Worm (Caenorhabditis elegans) whole organism, young adult: ENCODE measurements around the gene F38B6.4.

ENCODE experiments used
- C06A6.2 ChIP-seq: fragments of 200-800 bp; sonication (Bioruptor generic); conservative IDR thresholded peaks from 2 replicates; pipeline ENCODE4 v1.3.6; 2022; ENCODE audit warnings: missing genetic modification characterization, missing compliant biosample characterization
- F10E7.11 ChIP-seq: sonication (generic microtip); optimal IDR thresholded peaks from 2 replicates; lab custom pipeline; 2017; ENCODE audit warnings: mild to moderate bottlenecking, missing genetic modification characterization, moderate library complexity, missing compliant biosample characterization
- F37B4.10 ChIP-seq: fragments of 200-800 bp; sonication (Bioruptor generic); IDR thresholded peaks from 2 replicates; pipeline ENCODE4 v1.3.6; 2022; ENCODE audit warnings: missing genetic modification characterization, missing compliant biosample characterization
- F49E8.2 ChIP-seq: sonication (generic microtip); optimal IDR thresholded peaks from 3 replicates; lab custom pipeline; 2017; ENCODE audit warnings: missing genetic modification characterization, mild to moderate bottlenecking, missing compliant biosample characterization, antibody characterized with exemption, moderate library complexity; ENCODE audit not compliant: insufficient read depth
- F55B11.4 ChIP-seq: sonication (generic microtip); optimal IDR thresholded peaks from 2 replicates; lab custom pipeline; 2016; ENCODE audit warnings: missing compliant biosample characterization, missing genetic modification characterization, borderline replicate concordance; ENCODE audit not compliant: insufficient read depth
- F57C9.4 ChIP-seq: sonication (generic microtip); optimal IDR thresholded peaks from 2 replicates; lab custom pipeline; 2017; ENCODE audit warnings: mild to moderate bottlenecking, missing genetic modification characterization, missing compliant biosample characterization
- T07F8.4 ChIP-seq: sonication (generic microtip); optimal IDR thresholded peaks from 2 replicates; lab custom pipeline; 2016; ENCODE audit warnings: mild to moderate bottlenecking, missing genetic modification characterization, moderate library complexity, missing compliant biosample characterization
- Y53F4B.3 ChIP-seq: fragments of 200-800 bp; sonication (Bioruptor generic); IDR thresholded peaks from 2 replicates; pipeline ENCODE4 v1.3.6; 2022; ENCODE audit warnings: missing genetic modification reagents, missing genetic modification characterization, missing compliant biosample characterization
- Y53G8AR.9 ChIP-seq: fragments of 200-800 bp; sonication (Bioruptor generic); conservative IDR thresholded peaks from 2 replicates; pipeline ENCODE4 v1.3.6; 2022; ENCODE audit warnings: missing genetic modification reagents, missing genetic modification characterization, missing compliant biosample characterization
- Y56A3A.18 ChIP-seq: fragments of 200-800 bp; sonication (Bioruptor generic); IDR thresholded peaks from 2 replicates; pipeline ENCODE4 v1.3.6; 2022; ENCODE audit warnings: missing genetic modification reagents, missing genetic modification characterization, missing compliant biosample characterization
- Y95B8A.8 ChIP-seq: fragments of 200-800 bp; sonication (Bioruptor generic); IDR thresholded peaks from 2 replicates; pipeline ENCODE4 v1.3.6; 2022; ENCODE audit warnings: missing genetic modification reagents, missing genetic modification characterization, missing compliant biosample characterization
- aptf-2 ChIP-seq: fragments of 200-800 bp; sonication (Bioruptor generic); conservative IDR thresholded peaks from 2 replicates; pipeline ENCODE4 v1.3.6; 2022; ENCODE audit warnings: missing genetic modification reagents, missing genetic modification characterization, missing compliant biosample characterization
- atf-7 ChIP-seq: sonication (generic microtip); optimal IDR thresholded peaks from 2 replicates; lab custom pipeline; 2017; ENCODE audit warnings: mild to moderate bottlenecking, missing genetic modification characterization, missing compliant biosample characterization
- athp-1 ChIP-seq: sonication (generic microtip); optimal IDR thresholded peaks from 2 replicates; lab custom pipeline; 2017; ENCODE audit warnings: mild to moderate bottlenecking, missing genetic modification characterization, missing compliant biosample characterization
- attf-3 ChIP-seq: fragments of 200-800 bp; sonication (Bioruptor generic); conservative IDR thresholded peaks from 2 replicates; pipeline ENCODE4 v1.3.6; 2022; ENCODE audit warnings: missing genetic modification reagents, missing genetic modification characterization, missing compliant biosample characterization
- attf-5 ChIP-seq: fragments of 200-800 bp; sonication (Bioruptor generic); optimal IDR thresholded peaks from 2 replicates; lab custom pipeline; 2018; ENCODE audit warnings: mild to moderate bottlenecking, missing genetic modification characterization, missing compliant biosample characterization
- bed-1 ChIP-seq: fragments of 200-800 bp; sonication (Bioruptor generic); IDR thresholded peaks from 2 replicates; pipeline ENCODE4 v1.3.6; 2022; ENCODE audit warnings: missing genetic modification reagents, missing genetic modification characterization, missing compliant biosample characterization
- cebp-2 ChIP-seq: fragments of 200-800 bp; sonication (Bioruptor generic); IDR thresholded peaks from 2 replicates; pipeline ENCODE4 v1.3.6; 2022; ENCODE audit warnings: missing genetic modification characterization, missing compliant biosample characterization
- ceh-79 ChIP-seq: sonication (generic microtip); optimal IDR thresholded peaks from 2 replicates; lab custom pipeline; 2017; ENCODE audit warnings: mild to moderate bottlenecking, missing genetic modification characterization, missing compliant biosample characterization
- die-1 ChIP-seq: sonication (generic microtip); optimal IDR thresholded peaks from 2 replicates; lab custom pipeline; 2016; ENCODE audit warnings: missing genotype, mild to moderate bottlenecking, missing genetic modification characterization, missing compliant biosample characterization
- egl-18 ChIP-seq: fragments of 200-800 bp; sonication (Bioruptor generic); IDR thresholded peaks from 2 replicates; pipeline ENCODE4 v1.3.6; 2022; ENCODE audit warnings: missing genetic modification reagents, missing genetic modification characterization, missing compliant biosample characterization
- ekl-4 ChIP-seq: fragments of 200-800 bp; sonication (Bioruptor generic); IDR thresholded peaks from 2 replicates; pipeline ENCODE4 v1.3.6; 2022; ENCODE audit warnings: missing genetic modification reagents, missing genetic modification characterization, missing compliant biosample characterization
- hlh-26 ChIP-seq: fragments of 200-800 bp; sonication (Bioruptor generic); conservative IDR thresholded peaks from 2 replicates; pipeline ENCODE4 v1.3.6; 2022; ENCODE audit warnings: missing genetic modification reagents, missing genetic modification characterization, missing compliant biosample characterization
- lin-26 ChIP-seq: fragments of 200-800 bp; sonication (Bioruptor generic); IDR thresholded peaks from 2 replicates; pipeline ENCODE4 v1.3.6; 2022; ENCODE audit warnings: missing genetic modification reagents, missing genetic modification characterization, missing compliant biosample characterization
- lin-35 ChIP-seq, 3 experiments: fragments of 150-350 bp in 2 of 3; sonication (generic microtip) in 1 of 3; optimal IDR thresholded peaks; 2 replicates each; lab custom pipeline; 2014 to 2018; ENCODE audit warnings: missing biosample characterization in 3 of 3, missing genetic modification characterization in 3 of 3, missing genetic modification reagents in 3 of 3
- lin-40 ChIP-seq: sonication (generic microtip); optimal IDR thresholded peaks from 2 replicates; lab custom pipeline; 2016; ENCODE audit warnings: missing genetic modification characterization, mild to moderate bottlenecking, missing compliant biosample characterization, missing genotype, missing genetic modification reagents
- lin-54 ChIP-seq: fragments of 200-800 bp; sonication (Bioruptor generic); optimal IDR thresholded peaks from 2 replicates; lab custom pipeline; 2018; ENCODE audit warnings: mild to moderate bottlenecking, missing genetic modification characterization, missing compliant biosample characterization
- madf-3 ChIP-seq: fragments of 200-800 bp; sonication (Bioruptor generic); IDR thresholded peaks from 2 replicates; pipeline ENCODE4 v1.3.6; 2022; ENCODE audit warnings: missing genetic modification reagents, missing genetic modification characterization, missing compliant biosample characterization
- madf-8 ChIP-seq: fragments of 200-800 bp; sonication (Bioruptor generic); conservative IDR thresholded peaks from 2 replicates; pipeline ENCODE4 v1.3.6; 2022; ENCODE audit warnings: missing genetic modification reagents, missing genetic modification characterization, missing compliant biosample characterization
- mcd-1 ChIP-seq: fragments of 200-800 bp; sonication (Bioruptor generic); IDR thresholded peaks from 2 replicates; pipeline ENCODE4 v1.3.6; 2022; ENCODE audit warnings: missing genetic modification reagents, missing genetic modification characterization, missing compliant biosample characterization
- mxl-1 ChIP-seq: sonication (generic microtip); optimal IDR thresholded peaks from 2 replicates; lab custom pipeline; 2016; ENCODE audit warnings: missing genetic modification characterization, missing compliant biosample characterization
- nfya-2 ChIP-seq: fragments of 200-800 bp; sonication (Bioruptor generic); IDR thresholded peaks from 2 replicates; pipeline ENCODE4 v1.3.6; 2022; ENCODE audit warnings: missing genetic modification reagents, missing genetic modification characterization, missing compliant biosample characterization
- nhr-120 ChIP-seq: fragments of 200-800 bp; sonication (Bioruptor generic); IDR thresholded peaks from 2 replicates; pipeline ENCODE4 v1.3.6; 2022; ENCODE audit warnings: missing genetic modification characterization, missing compliant biosample characterization
- nhr-80 ChIP-seq: sonication (generic microtip); optimal IDR thresholded peaks from 2 replicates; lab custom pipeline; 2016; ENCODE audit warnings: missing genetic modification characterization, missing compliant biosample characterization
- pbrm-1 ChIP-seq: fragments of 200-800 bp; sonication (Bioruptor generic); IDR thresholded peaks from 2 replicates; pipeline ENCODE4 v1.3.6; 2022; ENCODE audit warnings: missing genetic modification reagents, missing genetic modification characterization, missing compliant biosample characterization
- pha-4 ChIP-seq: fragments of 150-350 bp; sonication (generic microtip); optimal IDR thresholded peaks from 2 replicates; lab custom pipeline; 2014; ENCODE audit warnings: missing biosample characterization, missing genetic modification reagents, missing genetic modification characterization
- rcor-1 ChIP-seq: fragments of 200-800 bp; sonication (Bioruptor generic); IDR thresholded peaks from 2 replicates; pipeline ENCODE4 v1.3.6; 2022; ENCODE audit warnings: missing genetic modification reagents, missing genetic modification characterization, missing compliant biosample characterization
- rpc-1 ChIP-seq, 2 experiments: fragments of 150-350 bp in 1 of 2; sonication (generic microtip) in 1 of 2; optimal IDR thresholded peaks; 2 replicates each; lab custom pipeline; 2014 to 2018; ENCODE audit warnings: missing biosample characterization in 1 of 2, missing genetic modification characterization in 1 of 2, missing genetic modification reagents in 1 of 2, missing genotype in 1 of 2
- snpc-1.3 ChIP-seq: sonication (generic microtip); optimal IDR thresholded peaks from 2 replicates; lab custom pipeline; 2017; ENCODE audit warnings: missing genetic modification characterization, mild to moderate bottlenecking, missing compliant biosample characterization, antibody characterized with exemption, moderate library complexity, missing genotype, missing genetic modification reagents; ENCODE audit not compliant: insufficient read depth
- snpc-4 ChIP-seq, 5 experiments: fragments of 150-350 bp in 1 of 5; sonication (generic microtip) in 4 of 5; optimal IDR thresholded peaks; 2 replicates each; lab custom pipeline; 2014 to 2018; ENCODE audit warnings: missing genetic modification characterization in 5 of 5, missing biosample characterization in 3 of 5, antibody characterized with exemption in 2 of 5, mild to moderate bottlenecking in 2 of 5, missing compliant biosample characterization in 2 of 5, missing genotype in 2 of 5, moderate library complexity in 2 of 5, missing genetic modification reagents in 1 of 5
- somi-1 ChIP-seq: fragments of 200-800 bp; sonication (Bioruptor generic); optimal IDR thresholded peaks from 2 replicates; lab custom pipeline; 2018; ENCODE audit warnings: mild to moderate bottlenecking, missing genetic modification characterization, missing compliant biosample characterization
- tbp1 ChIP-seq: fragments of 200-800 bp; sonication (Bioruptor generic); optimal IDR thresholded peaks from 2 replicates; lab custom pipeline; 2018; ENCODE audit warnings: mild to moderate bottlenecking, missing genetic modification characterization, missing compliant biosample characterization
- tbx-9 ChIP-seq: sonication (generic microtip); optimal IDR thresholded peaks from 2 replicates; lab custom pipeline; 2016; ENCODE audit warnings: borderline replicate concordance, missing genetic modification characterization, inconsistent platforms, missing compliant biosample characterization
- unc-130 ChIP-seq: sonication (generic microtip); optimal IDR thresholded peaks from 2 replicates; lab custom pipeline; 2016; ENCODE audit warnings: missing genetic modification reagents, missing genetic modification characterization, missing compliant biosample characterization
- xnd-1 ChIP-seq: sonication (generic microtip); optimal IDR thresholded peaks from 2 replicates; lab custom pipeline; 2016; ENCODE audit warnings: missing genotype, missing genetic modification reagents, missing genetic modification characterization, missing compliant biosample characterization
- zfh-2 ChIP-seq: fragments of 200-800 bp; sonication (Bioruptor generic); conservative IDR thresholded peaks from 2 replicates; pipeline ENCODE4 v1.3.6; 2022; ENCODE audit warnings: missing genetic modification reagents, missing genetic modification characterization, missing compliant biosample characterization
- ztf-22 ChIP-seq: fragments of 200-800 bp; sonication (Bioruptor generic); optimal IDR thresholded peaks from 2 replicates; lab custom pipeline; 2018; ENCODE audit warnings: mild to moderate bottlenecking, missing genetic modification characterization, moderate library complexity, missing compliant biosample characterization
- ztf-3 ChIP-seq: fragments of 200-800 bp; sonication (Bioruptor generic); optimal IDR thresholded peaks from 2 replicates; lab custom pipeline; 2018; ENCODE audit warnings: mild to moderate bottlenecking, missing genetic modification characterization, missing compliant biosample characterization

The F38B6.4 gene

ce11 chrX:6642798-6643197 is 31.9 kb upstream of the F38B6.4 start:
- TF ChIP-seq bed-1 (GFP tag; lab: Robert Waterston, UW) (no peak), nhr-120 (no peak), tbp1 (GFP tag; lab: Kevin White, UChicago) (no peak), somi-1 (peak; percentile 58), mcd-1 (GFP tag; lab: Robert Waterston, UW) (no peak), ztf-22 (GFP tag; lab: Kevin White, UChicago) (no peak), madf-3 (GFP tag; lab: Robert Waterston, UW) (no peak), madf-8 (no peak), rcor-1 (GFP tag; lab: Robert Waterston, UW) (no peak), lin-35 (GFP tag; optimal IDR thresholded peaks at IDR 0.05; lab: Kevin White, UChicago) (no peak), F10E7.11 (tag; lab: Kevin White, UChicago) (no peak), pha-4 (tag; lab: Kevin White, UChicago) (no peak), egl-18 (GFP tag; lab: Robert Waterston, UW) (no peak), athp-1 (no peak), nhr-80 (peak; percentile 52), xnd-1 (tag; lab: Kevin White, UChicago) (no peak), F37B4.10 (GFP tag; lab: Robert Waterston, UW) (no peak), unc-130 (GFP tag; lab: Kevin White, UChicago) (no peak), tbx-9 (tag; lab: Kevin White, UChicago) (no peak), attf-5 (peak; percentile 37), lin-54 (GFP tag; lab: Kevin White, UChicago) (no peak), F55B11.4 (tag; lab: Kevin White, UChicago) (no peak), F57C9.4 (tag; lab: Kevin White, UChicago) (no peak), nfya-2 (GFP tag; lab: Robert Waterston, UW) (0 out of 2 replicates have a peak, but pooled peaks have one; percentile 6), attf-3 (GFP tag; lab: Robert Waterston, UW) (no peak), rpc-1 (optimal IDR thresholded peaks at IDR 0.05; lab: Kevin White, UChicago) (no peak), rpc-1 (tag; optimal IDR thresholded peaks at IDR 0.05; lab: Kevin White, UChicago) (no peak), snpc-1.3 (no peak), Y53G8AR.9 (GFP tag; lab: Robert Waterston, UW) (no peak), hlh-26 (GFP tag; lab: Robert Waterston, UW) (no peak), snpc-4 (GFP tag; optimal IDR thresholded peaks at IDR 0.05; lab: Kevin White, UChicago) (no peak), snpc-4 (tag; optimal IDR thresholded peaks at IDR 0.05; lab: Kevin White, UChicago) (no peak), Y95B8A.8 (GFP tag; lab: Robert Waterston, UW) (no peak), lin-40 (tag; lab: Kevin White, UChicago) (no peak), ekl-4 (no peak), pbrm-1 (GFP tag; lab: Robert Waterston, UW) (no peak), lin-26 (GFP tag; lab: Robert Waterston, UW) (0 out of 2 replicates have a peak, but pooled peaks have one; percentile 31), zfh-2 (no peak), F49E8.2 (tag; lab: Kevin White, UChicago) (no peak), aptf-2 (GFP tag; lab: Robert Waterston, UW) (no peak), atf-7 (peak; percentile 28), cebp-2 (no peak), Y56A3A.18 (GFP tag; lab: Robert Waterston, UW) (no peak), C06A6.2 (GFP tag; lab: Robert Waterston, UW) (no peak), Y53F4B.3 (GFP tag; lab: Robert Waterston, UW) (no peak), ztf-3 (GFP tag; lab: Kevin White, UChicago) (no peak), mxl-1 (no peak), T07F8.4 (tag; lab: Kevin White, UChicago) (no peak), ceh-79 (no peak), die-1 (no peak)
